Worm (Caenorhabditis elegans) whole organism, mixed stage, embryonic: Measurements from ENCODE around the gene str-188.

Experiments
- mep-1 ChIP-seq: fragments of 150-350 bp; optimal IDR thresholded peaks from 2 replicates; lab custom pipeline; 2017; ENCODE audit warnings: missing biosample characterization, missing genetic modification reagents, missing genetic modification characterization, inconsistent platforms
- snpc-4 ChIP-seq: fragments of 150-350 bp; optimal IDR thresholded peaks from 2 replicates; lab custom pipeline; 2014; ENCODE audit warnings: missing biosample characterization, missing genetic modification characterization
- tbx-8 ChIP-seq: fragments of 200-800 bp; sonication (Bioruptor generic); optimal IDR thresholded peaks from 2 replicates; lab custom pipeline; 2018; ENCODE audit warnings: mild to moderate bottlenecking, missing genetic modification characterization, moderate library complexity, missing compliant biosample characterization

DNA sequence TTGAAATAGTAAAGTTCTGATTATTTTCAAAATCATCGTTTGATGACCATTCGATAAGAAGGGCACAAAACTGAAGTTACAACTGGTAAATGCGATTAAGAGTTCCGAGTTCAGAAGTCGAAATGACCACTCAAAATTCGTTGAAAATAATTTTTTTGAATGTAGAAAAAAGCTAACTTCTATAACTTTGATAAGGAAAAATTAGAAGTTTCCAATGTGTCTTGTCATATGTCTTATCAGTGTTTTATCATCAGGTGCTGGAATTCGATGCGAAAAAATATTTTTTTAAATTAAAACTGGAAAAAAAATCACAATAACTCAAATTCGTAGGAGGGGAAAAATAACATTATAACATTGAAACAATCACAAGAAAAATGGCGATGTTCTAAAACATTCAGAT is 9.2 kb downstream of the str-188 start:
- TF ChIP-seq tbx-8 (GFP tag; lab: Kevin White, UChicago) = no peak
- no peak for TF ChIP-seq snpc-4 (tag; lab: Kevin White, UChicago)
- TF ChIP-seq mep-1 (tag; lab: Kevin White, UChicago) = no peak
